Worm (Caenorhabditis elegans): ENCODE results near the gene pudl-2.

DNA sequence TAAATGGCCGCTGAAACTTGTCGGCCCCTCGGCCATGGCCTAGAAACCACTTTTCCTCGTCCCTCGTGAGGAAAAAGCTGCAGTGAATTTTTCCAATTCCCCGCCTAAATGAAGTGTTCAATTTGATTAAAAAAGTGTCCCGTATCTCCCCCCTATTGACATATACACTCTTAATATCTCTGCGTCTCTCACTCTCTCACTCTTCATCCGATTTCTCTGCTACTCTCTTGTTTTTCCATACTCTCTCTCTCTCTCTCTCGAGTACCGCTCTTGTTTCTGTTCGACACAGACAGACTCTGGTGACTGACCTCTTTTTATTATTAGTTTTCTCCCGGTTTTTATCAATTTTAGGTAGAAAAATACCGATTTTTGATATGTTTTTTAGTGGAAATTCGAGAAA lies 49.6 kb upstream of the pudl-2 start:
- TF ChIP-seq hmbx-1 (tag; optimal IDR thresholded peaks at IDR 0.05): no peak
- TF ChIP-seq flt-1 (GFP tag; IDR thresholded peaks at IDR 0.05): no peak
- no peak for TF ChIP-seq hmg-4 (GFP tag; optimal IDR thresholded peaks at IDR 0.05)
- no peak for TF ChIP-seq tra-4 (tag; optimal IDR thresholded peaks at IDR 0.05)
- TF ChIP-seq scrt-1 (GFP tag; IDR thresholded peaks at IDR 0.05): no peak
- TF ChIP-seq ama-1 (optimal IDR thresholded peaks at IDR 0.05): no peak
- TF ChIP-seq F13C5.2 (tag; optimal IDR thresholded peaks at IDR 0.05): no peak
- no peak for TF ChIP-seq ceh-36 (tag; optimal IDR thresholded peaks at IDR 0.05)
- TF ChIP-seq tbx-11 (GFP tag; IDR thresholded peaks at IDR 0.05): no peak
- no peak for TF ChIP-seq ceh-13 (GFP tag; optimal IDR thresholded peaks at IDR 0.05)
